Worm (Caenorhabditis elegans): Measurements from ENCODE around the gene F55G11.1.

The F55G11.1 gene

DNA sequence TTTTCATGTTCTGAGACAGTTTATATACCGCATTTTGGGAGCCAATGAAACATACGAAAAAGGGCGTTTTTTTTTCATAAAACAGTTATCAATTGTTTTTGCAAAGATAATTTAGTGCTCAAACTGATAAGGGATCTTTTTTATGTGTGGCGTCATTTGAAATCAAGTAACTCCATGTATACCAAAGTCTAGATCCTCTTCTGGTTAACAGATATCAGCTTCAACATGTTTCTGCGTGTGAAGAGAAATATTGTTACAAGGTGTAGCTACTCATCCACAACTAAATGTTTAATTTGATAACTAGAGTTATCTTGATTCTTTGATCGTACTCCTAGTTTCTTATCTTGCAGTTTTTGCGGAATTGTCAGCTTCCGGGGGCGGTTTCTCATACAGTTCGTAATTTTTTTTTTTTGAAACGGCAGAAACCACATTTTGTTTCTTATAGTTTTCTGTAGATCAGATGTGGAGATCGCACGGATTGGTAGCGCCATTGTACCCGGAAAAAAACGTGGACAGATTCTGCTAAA lies 25.7 kb upstream of the F55G11.1 start:
- no peak for TF ChIP-seq nhr-6 (tag; optimal IDR thresholded peaks at IDR 0.05)
- no peak for TF ChIP-seq mxl-2 (GFP tag; conservative IDR thresholded peaks at IDR 0.05)
- no peak for TF ChIP-seq F10B5.3 (tag; optimal IDR thresholded peaks at IDR 0.05)
- TF ChIP-seq dmd-6 (GFP tag; IDR thresholded peaks at IDR 0.05) = peak; percentile 60
- TF ChIP-seq unc-62 (GFP tag; optimal IDR thresholded peaks at IDR 0.05 in 1 of 2) = peak in 1 of 2 experiments; percentile 55
- TF ChIP-seq unc-62 (tag; optimal IDR thresholded peaks at IDR 0.05) = no peak
- no peak for TF ChIP-seq lir-3 (tag; optimal IDR thresholded peaks at IDR 0.05)
- no peak for TF ChIP-seq egl-43 (GFP tag; IDR thresholded peaks at IDR 0.05)
- no peak for TF ChIP-seq pha-4 (GFP tag; IDR thresholded peaks at IDR 0.05)
- no peak for TF ChIP-seq pha-4 (tag; optimal IDR thresholded peaks at IDR 0.05)
- TF ChIP-seq spr-1 (tag; optimal IDR thresholded peaks at IDR 0.05) = no peak
- no peak for TF ChIP-seq ceh-62 (tag; optimal IDR thresholded peaks at IDR 0.05)
- no peak for TF ChIP-seq lin-29 (GFP tag; IDR thresholded peaks at IDR 0.05)
- TF ChIP-seq php-3 (GFP tag; IDR thresholded peaks at IDR 0.05) = no peak
- TF ChIP-seq hlh-11 (tag; optimal IDR thresholded peaks at IDR 0.05) = peak; percentile 22
- TF ChIP-seq unc-39 (tag; optimal IDR thresholded peaks at IDR 0.05) = no peak
- TF ChIP-seq daf-19 (GFP tag; conservative IDR thresholded peaks at IDR 0.05) = no peak
- TF ChIP-seq ztf-7 (tag; optimal IDR thresholded peaks at IDR 0.05) = no peak
- TF ChIP-seq lin-15B (tag; optimal IDR thresholded peaks at IDR 0.05) = no peak
- TF ChIP-seq nhr-41 (GFP tag; IDR thresholded peaks at IDR 0.05) = no peak
- no peak for TF ChIP-seq Y5F2A.4 (GFP tag; optimal IDR thresholded peaks at IDR 0.05)
- TF ChIP-seq pqm-1 (tag; optimal IDR thresholded peaks at IDR 0.05) = peak; percentile 25
- TF ChIP-seq set-16 (GFP tag; IDR thresholded peaks at IDR 0.05) = no peak
- no peak for TF ChIP-seq vab-7 (GFP tag; IDR thresholded peaks at IDR 0.05)

DNA sequence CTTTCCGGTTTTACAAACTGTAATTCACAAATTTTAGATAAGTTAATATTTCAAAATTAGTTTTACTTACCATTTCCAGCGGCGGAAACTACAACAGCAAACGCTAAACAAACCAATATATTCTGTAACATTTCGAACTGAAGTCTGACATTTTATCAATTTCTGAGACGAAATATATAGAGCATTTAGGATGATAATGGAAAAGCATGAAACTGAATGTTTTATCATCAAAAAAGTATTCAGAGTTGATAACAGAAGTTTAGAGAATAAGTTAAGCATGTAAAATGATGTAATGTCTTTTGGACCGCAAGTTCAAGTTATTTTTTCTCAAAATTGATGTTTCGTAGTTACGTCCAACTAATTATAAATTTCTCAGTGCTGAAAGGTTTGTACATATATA lies 22.8 kb upstream of the F55G11.1 start, which contains the start of gene F55G11.2:
TSS of gene F55G11.2 (minus strand) at position 149 of the 400 bp plus-strand sequence.
- TF ChIP-seq sdz-12 (GFP tag; optimal IDR thresholded peaks at IDR 0.05) (no peak), Y48G9A.11 (GFP tag; IDR thresholded peaks at IDR 0.05) (no peak), pqm-1 (tag; optimal IDR thresholded peaks at IDR 0.05) (peak; percentile 56), madf-9 (GFP tag; conservative IDR thresholded peaks at IDR 0.05) (no peak), skn-1 (tag; optimal IDR thresholded peaks at IDR 0.05) (no peak), dve-1 (tag; optimal IDR thresholded peaks at IDR 0.05; ENCODE audit: insufficient read depth) (no peak), dmd-6 (GFP tag; IDR thresholded peaks at IDR 0.05) (peak; percentile 74; the same call in 1 of the 2 replicates), F49E8.2 (tag; optimal IDR thresholded peaks at IDR 0.05; ENCODE audit: borderline replicate concordance) (no peak), dmd-8 (GFP tag; IDR thresholded peaks at IDR 0.05) (no peak), ceh-20 (GFP tag; IDR thresholded peaks at IDR 0.05) (no peak), saeg-2 (GFP tag; IDR thresholded peaks at IDR 0.05) (no peak), hmg-1.1 (GFP tag; IDR thresholded peaks at IDR 0.05) (no peak), fkh-10 (GFP tag; optimal IDR thresholded peaks at IDR 0.05) (no peak), daf-19 (GFP tag; conservative IDR thresholded peaks at IDR 0.05) (no peak), ZK546.5 (tag; optimal IDR thresholded peaks at IDR 0.05) (no peak), Y75B8A.6 (GFP tag; IDR thresholded peaks at IDR 0.05) (no peak), hif-1 (tag; optimal IDR thresholded peaks at IDR 0.05) (no peak), lin-15B (tag; optimal IDR thresholded peaks at IDR 0.05) (no peak)

- TF ChIP-seq zfp-3 (GFP tag; conservative IDR thresholded peaks at IDR 0.05) = no peak
- no peak for TF ChIP-seq aly-2 (tag; optimal IDR thresholded peaks at IDR 0.05)
- TF ChIP-seq unc-62 (GFP tag; optimal IDR thresholded peaks at IDR 0.05 in 1 of 2) = peak in 1 of 2 experiments; percentile 95
- no peak for TF ChIP-seq unc-62 (tag; optimal IDR thresholded peaks at IDR 0.05)
- TF ChIP-seq set-16 (GFP tag; IDR thresholded peaks at IDR 0.05) = no peak
- TF ChIP-seq nhr-41 (GFP tag; IDR thresholded peaks at IDR 0.05) = no peak
- no peak for TF ChIP-seq cey-2 (tag; optimal IDR thresholded peaks at IDR 0.05; ENCODE audit: borderline replicate concordance, insufficient read depth)
- TF ChIP-seq dve-1 (tag; optimal IDR thresholded peaks at IDR 0.05; ENCODE audit: insufficient read depth) = no peak
Observed at ce11 chrIV:12967303-12967702, 20.9 kb upstream of the F55G11.1 start.
